Fruit fly (Drosophila melanogaster) whole organism, wandering third instar larva: ENCODE data around the gene CG6661.
A peak's percentile ranks its signal among the peaks of the same experiment; 100 is the strongest.

ENCODE experiments used
- CrebA ChIP-seq: fragments of 200-800 bp; sonication (Bioruptor generic); optimal IDR thresholded peaks from 2 replicates; lab custom pipeline; 2016; ENCODE audit warnings: missing biosample characterization, mild to moderate bottlenecking, missing genetic modification characterization, borderline replicate concordance
- Myc ChIP-seq: fragments of >200 bp; optimal IDR thresholded peaks from 2 replicates; lab custom pipeline; 2017
- OdsH ChIP-seq: fragments of 200-800 bp; sonication (Bioruptor generic); optimal IDR thresholded peaks from 2 replicates; lab custom pipeline; 2016; ENCODE audit warnings: missing biosample characterization, mild to moderate bottlenecking, missing genetic modification characterization
- brk ChIP-seq: fragments of 200-800 bp; sonication (Bioruptor generic); optimal IDR thresholded peaks from 2 replicates; lab custom pipeline; 2016; ENCODE audit warnings: missing biosample characterization, mild to moderate bottlenecking, missing genetic modification characterization
- fru ChIP-seq: fragments of 200-800 bp; sonication (Bioruptor generic); optimal IDR thresholded peaks from 3 replicates; lab custom pipeline; 2016; ENCODE audit warnings: missing biosample characterization, mild to moderate bottlenecking, missing genetic modification characterization
- h ChIP-seq: fragments of 200-800 bp; sonication (Bioruptor generic); optimal IDR thresholded peaks from 3 replicates; lab custom pipeline; 2016; ENCODE audit warnings: missing biosample characterization, mild to moderate bottlenecking, missing genetic modification characterization
- psq ChIP-seq: fragments of 200-800 bp; sonication (Bioruptor generic); optimal IDR thresholded peaks from 3 replicates; lab custom pipeline; 2017; ENCODE audit warnings: missing biosample characterization, mild to moderate bottlenecking, missing genetic modification characterization, moderate library complexity

DNA sequence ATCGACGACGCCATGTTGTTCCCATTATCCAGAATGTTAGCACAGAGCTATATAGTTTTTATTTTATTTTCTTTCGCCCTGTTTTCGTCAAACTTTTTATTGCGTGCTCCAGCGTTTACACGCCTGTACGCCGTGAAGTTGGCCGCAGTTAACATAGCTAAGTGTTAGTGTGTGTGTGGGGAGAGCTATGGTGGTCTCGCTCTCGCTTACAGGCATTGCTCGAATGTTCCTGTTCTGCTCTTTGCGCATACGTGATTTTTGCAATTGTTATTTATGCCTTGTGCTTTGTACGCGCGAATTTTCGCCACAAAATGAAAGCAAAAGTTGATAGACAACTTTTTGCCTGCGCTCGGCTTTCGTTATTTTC is 30.6 kb upstream of the CG6661 start:
- TF ChIP-seq h (GFP tag; lab: Kevin White, UChicago) (no peak), brk (peak; percentile 7), Myc (lab: Kevin White, UChicago) (no peak), psq (GFP tag; lab: Kevin White, UChicago) (peak; percentile 100), CrebA (no peak), fru (GFP tag; lab: Kevin White, UChicago) (peak; percentile 21), OdsH (GFP tag; lab: Kevin White, UChicago) (no peak)
